Worm (Caenorhabditis elegans): Measurements from ENCODE around the gene ttbk-3.

- TF ChIP-seq cebp-2 (GFP tag; IDR thresholded peaks at IDR 0.05) (no peak), ceh-91 (GFP tag; IDR thresholded peaks at IDR 0.05) (no peak)
Observed at ce11 chrIV:9864778-9865177, 25.0 kb downstream of the ttbk-3 start, which contains the start of the genes K07F5.15 and K07F5.22.
